Worm (Caenorhabditis elegans) whole organism, late embryonic: ENCODE results near the gene F47B8.1.

Experiments used
- C38D4.7 ChIP-seq: fragments of 200-800 bp; sonication (Bioruptor generic); optimal IDR thresholded peaks from 2 replicates; lab custom pipeline; 2018; ENCODE audit warnings: mild to moderate bottlenecking, missing genetic modification characterization, moderate library complexity, missing compliant biosample characterization
- F13H6.1 ChIP-seq: sonication (generic microtip); optimal IDR thresholded peaks from 2 replicates; lab custom pipeline; 2016; ENCODE audit warnings: missing genetic modification characterization, missing compliant biosample characterization
- K09A11.1 ChIP-seq: sonication (generic microtip); optimal IDR thresholded peaks from 2 replicates; lab custom pipeline; 2017; ENCODE audit warnings: antibody characterized with exemption, mild to moderate bottlenecking, missing genetic modification characterization, missing compliant biosample characterization; ENCODE audit not compliant: insufficient read depth
- T23F11.4 ChIP-seq: fragments of 200-800 bp; sonication (Bioruptor generic); optimal IDR thresholded peaks from 2 replicates; lab custom pipeline; 2018; ENCODE audit warnings: mild to moderate bottlenecking, missing genetic modification characterization, missing compliant biosample characterization
- ahr-1 ChIP-seq: sonication (generic microtip); optimal IDR thresholded peaks from 2 replicates; lab custom pipeline; 2016; ENCODE audit warnings: missing genetic modification characterization, missing compliant biosample characterization
- ama-1 ChIP-seq: fragments of 150-350 bp; optimal IDR thresholded peaks from 2 replicates; lab custom pipeline; 2014
- ceh-14 ChIP-seq: sonication (generic microtip); optimal IDR thresholded peaks from 2 replicates; lab custom pipeline; 2016; ENCODE audit warnings: missing genotype, missing genetic modification characterization, missing compliant biosample characterization
- ceh-19 ChIP-seq: fragments of 200-800 bp; sonication (Bioruptor generic); optimal IDR thresholded peaks from 2 replicates; lab custom pipeline; 2018; ENCODE audit warnings: mild to moderate bottlenecking, missing genetic modification characterization, missing compliant biosample characterization
- ceh-2 ChIP-seq: sonication (generic microtip); optimal IDR thresholded peaks from 2 replicates; lab custom pipeline; 2016; ENCODE audit warnings: missing genotype, missing genetic modification characterization, missing compliant biosample characterization
- ceh-22 ChIP-seq: sonication (generic microtip); optimal IDR thresholded peaks from 2 replicates; lab custom pipeline; 2017; ENCODE audit warnings: missing biosample characterization, missing genetic modification characterization
- ceh-30 ChIP-seq: fragments of 150-350 bp; optimal IDR thresholded peaks from 2 replicates; lab custom pipeline; 2014; ENCODE audit warnings: missing biosample characterization, missing genetic modification characterization
- ceh-34 ChIP-seq: sonication (generic microtip); optimal IDR thresholded peaks from 2 replicates; lab custom pipeline; 2016; ENCODE audit warnings: mild to moderate bottlenecking, missing genetic modification characterization, missing compliant biosample characterization
- dve-1 ChIP-seq: sonication (generic microtip); optimal IDR thresholded peaks from 2 replicates; lab custom pipeline; 2017; ENCODE audit warnings: antibody characterized with exemption, mild to moderate bottlenecking, missing genetic modification characterization, missing compliant biosample characterization
- elt-2 ChIP-seq: sonication (generic microtip); optimal IDR thresholded peaks from 2 replicates; lab custom pipeline; 2016; ENCODE audit warnings: missing genetic modification reagents, missing genetic modification characterization, missing compliant biosample characterization
- ets-4 ChIP-seq: sonication (generic microtip); optimal IDR thresholded peaks from 2 replicates; lab custom pipeline; 2016; ENCODE audit warnings: missing genetic modification characterization, missing compliant biosample characterization
- eyg-1 ChIP-seq: sonication (generic microtip); optimal IDR thresholded peaks from 2 replicates; lab custom pipeline; 2016; ENCODE audit warnings: missing genotype, missing genetic modification characterization, missing compliant biosample characterization
- fkh-10 ChIP-seq: fragments of 150-350 bp; optimal IDR thresholded peaks from 2 replicates; lab custom pipeline; 2014; ENCODE audit warnings: missing biosample characterization, missing genetic modification reagents, missing genetic modification characterization
- gmeb-2 ChIP-seq: sonication (generic microtip); optimal IDR thresholded peaks from 2 replicates; lab custom pipeline; 2016; ENCODE audit warnings: missing genetic modification characterization, inconsistent platforms, missing compliant biosample characterization
- hlh-15 ChIP-seq: sonication (generic microtip); optimal IDR thresholded peaks from 2 replicates; lab custom pipeline; 2016; ENCODE audit warnings: missing genetic modification characterization, missing compliant biosample characterization
- hlh-30 ChIP-seq: sonication (generic microtip); optimal IDR thresholded peaks from 2 replicates; lab custom pipeline; 2017; ENCODE audit warnings: antibody characterized with exemption, missing genetic modification characterization, missing compliant biosample characterization; ENCODE audit not compliant: insufficient read depth
- hlh-6 ChIP-seq: sonication (generic microtip); optimal IDR thresholded peaks from 2 replicates; lab custom pipeline; 2016; ENCODE audit warnings: missing genotype, missing genetic modification characterization, missing compliant biosample characterization
- lim-6 ChIP-seq: sonication (generic microtip); optimal IDR thresholded peaks from 2 replicates; lab custom pipeline; 2016; ENCODE audit warnings: missing genetic modification characterization, missing compliant biosample characterization
- mec-3 ChIP-seq: sonication (generic microtip); optimal IDR thresholded peaks from 2 replicates; lab custom pipeline; 2016; ENCODE audit warnings: borderline replicate concordance, missing genetic modification characterization, missing compliant biosample characterization
- nfya-1 ChIP-seq: sonication (generic microtip); optimal IDR thresholded peaks from 2 replicates; lab custom pipeline; 2017; ENCODE audit warnings: missing genetic modification characterization, mild to moderate bottlenecking, missing compliant biosample characterization, antibody characterized with exemption, moderate library complexity
- nhr-11 ChIP-seq: fragments of 150-350 bp; optimal IDR thresholded peaks from 2 replicates; lab custom pipeline; 2014; ENCODE audit warnings: missing biosample characterization, missing genetic modification characterization
- nhr-232 ChIP-seq: sonication (generic microtip); optimal IDR thresholded peaks from 2 replicates; lab custom pipeline; 2016; ENCODE audit warnings: missing genetic modification characterization, missing compliant biosample characterization
- odd-2 ChIP-seq: sonication (generic microtip); optimal IDR thresholded peaks from 2 replicates; lab custom pipeline; 2017; ENCODE audit warnings: antibody characterized with exemption, mild to moderate bottlenecking, missing genetic modification characterization, missing compliant biosample characterization
- pha-2 ChIP-seq: sonication (generic microtip); optimal IDR thresholded peaks from 2 replicates; lab custom pipeline; 2017; ENCODE audit warnings: mild to moderate bottlenecking, missing genetic modification characterization, missing compliant biosample characterization
- sdc-2 ChIP-seq: sonication (generic microtip); optimal IDR thresholded peaks from 2 replicates; lab custom pipeline; 2016; ENCODE audit warnings: missing genotype, missing genetic modification characterization, missing compliant biosample characterization
- sox-2 ChIP-seq: fragments of 200-800 bp; sonication (Bioruptor generic); IDR thresholded peaks from 2 replicates; pipeline ENCODE4 v1.3.6; 2022; ENCODE audit warnings: missing genetic modification reagents, missing genetic modification characterization, missing compliant biosample characterization
- sox-4 ChIP-seq: sonication (generic microtip); optimal IDR thresholded peaks from 2 replicates; lab custom pipeline; 2017; ENCODE audit warnings: mild to moderate bottlenecking, missing genetic modification characterization, inconsistent platforms, missing compliant biosample characterization
- syd-9 ChIP-seq: sonication (generic microtip); optimal IDR thresholded peaks from 2 replicates; lab custom pipeline; 2016; ENCODE audit warnings: mild to moderate bottlenecking, missing genetic modification characterization, moderate library complexity, missing compliant biosample characterization
- tbx-7 ChIP-seq: sonication (generic microtip); optimal IDR thresholded peaks from 2 replicates; lab custom pipeline; 2016; ENCODE audit warnings: missing genotype, missing genetic modification characterization, missing compliant biosample characterization
- ttx-3 ChIP-seq: sonication (generic microtip); optimal IDR thresholded peaks from 2 replicates; lab custom pipeline; 2016; ENCODE audit warnings: missing genetic modification reagents, missing genetic modification characterization, missing compliant biosample characterization
- unc-42 ChIP-seq: sonication (generic microtip); optimal IDR thresholded peaks from 2 replicates; lab custom pipeline; 2016; ENCODE audit warnings: missing genotype, missing genetic modification characterization, missing compliant biosample characterization

F47B8.1 gene

DNA sequence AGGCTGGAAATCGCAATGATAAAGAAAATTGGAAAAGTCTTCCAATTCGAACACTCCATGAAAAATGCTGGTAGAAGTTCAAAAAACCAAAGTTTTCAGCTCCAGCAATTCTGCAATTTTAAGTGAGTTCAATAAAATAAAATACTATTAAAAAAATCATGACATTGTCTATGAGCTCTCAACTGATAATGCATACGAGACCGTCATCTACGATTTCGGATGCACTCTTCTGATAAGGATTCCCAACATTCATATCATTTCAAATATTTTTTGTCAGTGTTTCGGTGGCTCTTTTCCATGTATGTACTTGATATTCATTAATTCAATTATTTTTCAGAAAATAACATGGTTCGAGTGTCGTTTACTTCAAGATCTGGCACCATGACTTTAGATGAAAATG, 13.1 kb downstream of the F47B8.1 start, which contains the start of gene F14D7.6:
F14D7.6 (plus strand) TSS at position 338 of the 400 bp plus-strand sequence.
- no peak for TF ChIP-seq nfya-1 (tag; lab: Kevin White, UChicago)
- peak; percentile 21 for TF ChIP-seq elt-2 (tag; lab: Kevin White, UChicago)

DNA sequence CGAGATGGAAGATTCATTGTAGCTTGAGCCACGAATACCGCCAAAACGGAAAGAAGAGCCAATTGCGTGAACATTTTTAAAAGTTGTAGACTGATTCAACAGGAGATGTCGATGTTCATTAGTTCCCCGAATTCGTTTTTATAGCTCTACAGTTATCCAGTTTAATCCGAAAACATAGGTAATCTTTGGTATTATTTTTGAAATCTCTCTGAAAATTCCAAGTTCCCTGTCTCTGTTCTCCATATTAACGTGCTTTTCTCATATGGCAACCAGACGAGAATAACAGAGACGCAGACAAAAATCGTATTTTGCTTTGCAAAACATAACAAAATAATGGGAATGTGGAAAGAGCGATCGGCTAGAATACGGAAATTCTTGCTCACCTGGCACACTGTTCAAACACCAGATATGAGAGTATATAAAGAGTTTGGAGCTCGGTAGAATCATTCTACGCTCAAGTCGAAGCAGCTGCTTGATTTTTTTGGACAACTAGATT, 14.5 kb downstream of the F47B8.1 start, which contains the start of the genes spig-3 and F14D7.12:
spig-3 (minus strand) TSS at position 101 of the 496 bp plus-strand sequence.
F14D7.12 (plus strand) TSS at position 446 of the 496 bp plus-strand sequence.
- TF ChIP-seq nhr-11 (no peak), mec-3 (tag; lab: Kevin White, UChicago) (no peak), sox-2 (GFP tag; lab: Robert Waterston, UW) (no peak), gmeb-2 (tag; lab: Kevin White, UChicago) (no peak), ceh-34 (no peak), ahr-1 (tag; lab: Kevin White, UChicago) (no peak), sdc-2 (no peak), lim-6 (tag; lab: Kevin White, UChicago) (no peak), F13H6.1 (tag; lab: Kevin White, UChicago) (no peak), ets-4 (tag; lab: Kevin White, UChicago) (no peak), ttx-3 (no peak), hlh-15 (no peak), hlh-30 (tag; lab: Kevin White, UChicago) (no peak), eyg-1 (no peak), K09A11.1 (tag; lab: Kevin White, UChicago) (no peak), ceh-30 (no peak), ceh-22 (tag; lab: Kevin White, UChicago) (no peak), tbx-7 (tag; lab: Kevin White, UChicago) (no peak), fkh-10 (no peak), ceh-19 (GFP tag; lab: Kevin White, UChicago) (no peak)

DNA sequence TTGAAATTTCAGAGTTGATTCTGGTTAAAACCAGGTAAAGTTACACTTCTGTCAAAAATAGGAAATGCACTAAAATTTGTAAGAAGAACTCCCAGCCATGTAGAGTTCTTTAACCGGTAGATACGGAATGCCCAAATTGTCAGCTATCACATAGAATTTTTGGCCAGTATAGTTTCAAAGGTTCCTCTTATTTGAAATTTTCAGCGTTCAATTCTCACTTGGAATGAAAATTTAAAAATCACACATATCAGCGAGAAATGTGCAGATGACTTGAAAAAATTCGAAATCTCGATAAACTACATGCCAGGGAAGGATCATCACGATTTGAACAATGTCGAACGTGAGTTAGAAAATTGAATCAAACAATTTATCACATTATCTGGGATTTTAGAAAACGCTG, 17.6 kb downstream of the F47B8.1 start, which contains the start of gene F14D7.3:
F14D7.3 (plus strand) TSS at position 301 of the 400 bp plus-strand sequence.
- TF ChIP-seq ahr-1 (tag; lab: Kevin White, UChicago) (no peak), ceh-14 (tag; lab: Kevin White, UChicago) (no peak), pha-2 (tag; lab: Kevin White, UChicago) (no peak), nhr-232 (tag; lab: Kevin White, UChicago) (no peak), dve-1 (tag; lab: Kevin White, UChicago) (no peak), ceh-19 (GFP tag; lab: Kevin White, UChicago) (no peak), K09A11.1 (tag; lab: Kevin White, UChicago) (no peak), syd-9 (tag; lab: Kevin White, UChicago) (no peak), T23F11.4 (no peak), sox-4 (tag; lab: Kevin White, UChicago) (no peak)

- TF ChIP-seq sdc-2 (no peak), unc-42 (tag; lab: Kevin White, UChicago) (no peak), hlh-6 (tag; lab: Kevin White, UChicago) (no peak), odd-2 (tag; lab: Kevin White, UChicago) (no peak), ceh-30 (no peak), gmeb-2 (tag; lab: Kevin White, UChicago) (no peak), C38D4.7 (GFP tag; lab: Kevin White, UChicago) (no peak), ceh-2 (no peak), fkh-10 (no peak), ama-1 (lab: Kevin White, UChicago) (no peak), ttx-3 (no peak), T23F11.4 (no peak)
Observed at ce11 chrV:14294396-14294795, 19.7 kb downstream of the F47B8.1 start, which contains the start of gene F14D7.9. F14D7.9 (plus strand) TSS chrV:14294696.
